Worm (Caenorhabditis elegans) whole organism, late embryonic: ENCODE data around the gene ncr-2.

Experiments used
- F13H6.1 ChIP-seq: sonication (generic microtip); optimal IDR thresholded peaks from 2 replicates; lab custom pipeline; 2016; ENCODE audit warnings: missing genetic modification characterization, missing compliant biosample characterization
- K09A11.1 ChIP-seq: sonication (generic microtip); optimal IDR thresholded peaks from 2 replicates; lab custom pipeline; 2017; ENCODE audit warnings: antibody characterized with exemption, mild to moderate bottlenecking, missing genetic modification characterization, missing compliant biosample characterization; ENCODE audit not compliant: insufficient read depth
- pha-4 ChIP-seq: fragments of 150-350 bp; optimal IDR thresholded peaks from 2 replicates; lab custom pipeline; 2018; ENCODE audit warnings: missing biosample characterization, missing genetic modification reagents, missing genetic modification characterization
- sox-4 ChIP-seq: sonication (generic microtip); optimal IDR thresholded peaks from 2 replicates; lab custom pipeline; 2017; ENCODE audit warnings: mild to moderate bottlenecking, missing genetic modification characterization, inconsistent platforms, missing compliant biosample characterization

- TF ChIP-seq pha-4 = no peak
- TF ChIP-seq F13H6.1 (tag; lab: Kevin White, UChicago) = no peak
- no peak for TF ChIP-seq sox-4 (tag; lab: Kevin White, UChicago)
- TF ChIP-seq K09A11.1 (tag; lab: Kevin White, UChicago) = no peak
Observed at ce11 chrIII:8235358-8235757, 22.8 kb upstream of the ncr-2 start, which contains the start of gene C02F5.14.
